Fruit fly (Drosophila melanogaster) whole organism, adult: Measurements from ENCODE around the gene CG32074.

Experiments
- CG14711 ChIP-seq: fragments of 200-800 bp; sonication (Bioruptor generic); optimal IDR thresholded peaks from 2 replicates; lab custom pipeline; 2018; ENCODE audit warnings: missing biosample characterization, mild to moderate bottlenecking, missing genetic modification characterization, moderate library complexity
- CG33017 ChIP-seq: fragments of 200-800 bp; sonication (Bioruptor generic); optimal IDR thresholded peaks from 2 replicates; lab custom pipeline; 2018; ENCODE audit warnings: missing biosample characterization, mild to moderate bottlenecking, missing genetic modification characterization, moderate library complexity
- CG7101 ChIP-seq: fragments of 200-800 bp; sonication (Bioruptor generic); optimal IDR thresholded peaks from 2 replicates; lab custom pipeline; 2018; ENCODE audit warnings: missing biosample characterization, mild to moderate bottlenecking, missing genetic modification characterization, moderate library complexity
- Clk ChIP-seq: fragments of 200-800 bp; sonication (Bioruptor generic); optimal IDR thresholded peaks from 2 replicates; lab custom pipeline; 2017; ENCODE audit warnings: missing biosample characterization, missing genetic modification characterization
- bab1 ChIP-seq: fragments of 200-800 bp; sonication (Bioruptor generic); optimal IDR thresholded peaks from 3 replicates; lab custom pipeline; 2019; ENCODE audit warnings: missing biosample characterization, mild to moderate bottlenecking, missing genetic modification characterization, moderate library complexity
- cic ChIP-seq: fragments of 200-800 bp; sonication (Bioruptor generic); optimal IDR thresholded peaks from 2 replicates; lab custom pipeline; 2017; ENCODE audit warnings: missing biosample characterization, mild to moderate bottlenecking, missing genetic modification characterization, moderate library complexity
- cnc ChIP-seq, 2 experiments: fragments of >200 bp; optimal IDR thresholded peaks; 2 replicates each; lab custom pipeline; 2017
- ovo ChIP-seq: fragments of 200-800 bp; sonication (Bioruptor generic); optimal IDR thresholded peaks from 2 replicates; lab custom pipeline; 2016; ENCODE audit warnings: missing biosample characterization, missing genetic modification characterization
- pad ChIP-seq: fragments of 200-800 bp; sonication (Bioruptor generic); optimal IDR thresholded peaks from 3 replicates; lab custom pipeline; 2017; ENCODE audit warnings: missing biosample characterization, missing genetic modification characterization, mild to moderate bottlenecking, moderate library complexity, missing genetic modification reagents
- tj ChIP-seq: fragments of 200-800 bp; sonication (Bioruptor generic); optimal IDR thresholded peaks from 3 replicates; lab custom pipeline; 2017; ENCODE audit warnings: missing biosample characterization, mild to moderate bottlenecking, missing genetic modification characterization, moderate library complexity

- no peak for TF ChIP-seq cnc (optimal IDR thresholded peaks at IDR 0.05; lab: Kevin White, UChicago)
- TF ChIP-seq bab1 (GFP tag; lab: Kevin White, UChicago) = no peak
- no peak for TF ChIP-seq CG33017 (tag; lab: Kevin White, UChicago)
- no peak for TF ChIP-seq CG14711 (tag; lab: Kevin White, UChicago)
- TF ChIP-seq cic (GFP tag; lab: Kevin White, UChicago) = no peak
- no peak for TF ChIP-seq tj (GFP tag; lab: Kevin White, UChicago)
- no peak for TF ChIP-seq Clk (GFP tag; lab: Kevin White, UChicago)
- TF ChIP-seq ovo (GFP tag; lab: Kevin White, UChicago) = no peak
- no peak for TF ChIP-seq pad
- TF ChIP-seq CG7101 = no peak
These were observed 41.0 kb upstream of the CG32074 start, which contains the start of gene CG14142 for dm6 chr3L:11173049-11173564.
